Worm (Caenorhabditis elegans) whole organism, midembryonic: Measurements from ENCODE around the gene T25D1.2.

ENCODE experiments used
- T22C8.4 ChIP-seq: fragments of 200-800 bp; sonication (Bioruptor generic); IDR thresholded peaks from 2 replicates; pipeline ENCODE4 v1.3.6; 2022; ENCODE audit warnings: missing genetic modification characterization, missing compliant biosample characterization
- cog-1 ChIP-seq: sonication (generic microtip); optimal IDR thresholded peaks from 2 replicates; lab custom pipeline; 2016; ENCODE audit warnings: missing genetic modification characterization, missing compliant biosample characterization
- flt-1 ChIP-seq: fragments of 200-800 bp; sonication (Bioruptor generic); IDR thresholded peaks from 2 replicates; pipeline ENCODE4 v1.3.6; 2022; ENCODE audit warnings: missing genetic modification characterization, missing compliant biosample characterization
- klf-2 ChIP-seq: fragments of 200-800 bp; sonication (Bioruptor generic); conservative IDR thresholded peaks from 2 replicates; pipeline ENCODE4 v1.3.6; 2022; ENCODE audit warnings: missing genetic modification reagents, missing genetic modification characterization, missing compliant biosample characterization
- med-1 ChIP-seq: sonication (generic microtip); optimal IDR thresholded peaks from 2 replicates; lab custom pipeline; 2017; ENCODE audit warnings: missing genetic modification characterization, mild to moderate bottlenecking, missing compliant biosample characterization, antibody characterized with exemption, missing genetic modification reagents; ENCODE audit not compliant: insufficient read depth
- ref-1 ChIP-seq: fragments of 200-800 bp; sonication (Bioruptor generic); conservative IDR thresholded peaks from 2 replicates; pipeline ENCODE4 v1.3.6; 2022; ENCODE audit warnings: missing genetic modification reagents, missing genetic modification characterization, missing compliant biosample characterization
- ztf-23 ChIP-seq: fragments of 200-800 bp; sonication (Bioruptor generic); IDR thresholded peaks from 2 replicates; pipeline ENCODE4 v1.3.6; 2022; ENCODE audit warnings: missing genetic modification reagents, missing genetic modification characterization, missing compliant biosample characterization
- ztf-29 ChIP-seq: fragments of 200-800 bp; sonication (Bioruptor generic); IDR thresholded peaks from 2 replicates; pipeline ENCODE4 v1.3.6; 2022; ENCODE audit warnings: missing genetic modification reagents, missing genetic modification characterization, missing compliant biosample characterization

- TF ChIP-seq T22C8.4 (GFP tag; lab: Robert Waterston, UW) (no peak), flt-1 (no peak), ztf-23 (GFP tag; lab: Robert Waterston, UW) (no peak), cog-1 (tag; lab: Kevin White, UChicago) (no peak), med-1 (GFP tag; lab: Kevin White, UChicago) (no peak), ztf-29 (no peak), klf-2 (GFP tag; lab: Robert Waterston, UW) (no peak), ref-1 (no peak)
Measured at ce11 chrX:16545641-16546040, 30.3 kb downstream of the T25D1.2 start.
